Worm (Caenorhabditis elegans): ENCODE results near the gene dhps-1.

Gene dhps-1

ce11 chrII:11992701-11993100 is at the start of gene dhps-1:
TSS of gene dhps-1 (plus strand) at chrII:11993001.
- TF ChIP-seq unc-39 (tag; optimal IDR thresholded peaks at IDR 0.05) (no peak), jun-1 (tag; optimal IDR thresholded peaks at IDR 0.05) (no peak), fos-1 (tag; optimal IDR thresholded peaks at IDR 0.05) (no peak), pha-4 (tag; optimal IDR thresholded peaks at IDR 0.05) (no peak), ztf-11 (tag; optimal IDR thresholded peaks at IDR 0.05) (no peak), egl-5 (tag; optimal IDR thresholded peaks at IDR 0.05) (no peak), fkh-2 (tag; optimal IDR thresholded peaks at IDR 0.05) (no peak), lsy-12 (tag; optimal IDR thresholded peaks at IDR 0.05) (no peak), elt-3 (tag; optimal IDR thresholded peaks at IDR 0.05) (no peak), aly-2 (tag; optimal IDR thresholded peaks at IDR 0.05) (no peak), unc-62 (GFP tag; optimal IDR thresholded peaks at IDR 0.05) (no peak), tbx-2 (tag; optimal IDR thresholded peaks at IDR 0.05) (no peak)

ce11 chrII:11948459-11948858 is 44.3 kb upstream of the dhps-1 start, which contains the start of gene W03C9.8:
TSS of gene W03C9.8 (plus strand) at chrII:11948759.
- no peak for TF ChIP-seq aly-2 (tag; optimal IDR thresholded peaks at IDR 0.05)
- no peak for TF ChIP-seq pha-4 (tag; optimal IDR thresholded peaks at IDR 0.05)

ce11 chrII:11952963-11953362 is 39.8 kb upstream of the dhps-1 start:
- TF ChIP-seq elt-2 (tag; optimal IDR thresholded peaks at IDR 0.05) (no peak), nhr-12 (tag; optimal IDR thresholded peaks at IDR 0.05) (no peak), daf-12 (tag; optimal IDR thresholded peaks at IDR 0.05) (no peak), tbx-2 (tag; optimal IDR thresholded peaks at IDR 0.05) (no peak), ztf-11 (tag; optimal IDR thresholded peaks at IDR 0.05) (no peak), egl-5 (tag; optimal IDR thresholded peaks at IDR 0.05) (no peak), ceh-9 (tag; optimal IDR thresholded peaks at IDR 0.05) (no peak), pha-4 (tag; optimal IDR thresholded peaks at IDR 0.05) (no peak), nhr-67 (tag; optimal IDR thresholded peaks at IDR 0.05) (no peak), lin-39 (tag; optimal IDR thresholded peaks at IDR 0.05) (no peak), eor-1 (tag; optimal IDR thresholded peaks at IDR 0.05) (no peak)

ce11 chrII:11954208-11954607 is 38.6 kb upstream of the dhps-1 start, which contains the start of gene W03C9.6:
TSS of gene W03C9.6 (plus strand) at chrII:11954508.
- no peak for TF ChIP-seq nhr-43 (tag; optimal IDR thresholded peaks at IDR 0.05; ENCODE audit: poor library complexity, severe bottlenecking)
- no peak for TF ChIP-seq unc-39 (tag; optimal IDR thresholded peaks at IDR 0.05)
- TF ChIP-seq jun-1 (tag; optimal IDR thresholded peaks at IDR 0.05), result no peak
- TF ChIP-seq lin-15B (tag; optimal IDR thresholded peaks at IDR 0.05), result no peak
- TF ChIP-seq nhr-76 (tag; optimal IDR thresholded peaks at IDR 0.05), result no peak
- no peak for TF ChIP-seq nhr-23 (tag; optimal IDR thresholded peaks at IDR 0.05)
- no peak for TF ChIP-seq nhr-77 (tag; optimal IDR thresholded peaks at IDR 0.05)
- TF ChIP-seq mdl-1 (tag; optimal IDR thresholded peaks at IDR 0.05), result no peak
- no peak for TF ChIP-seq nhr-11 (tag; optimal IDR thresholded peaks at IDR 0.05)

ce11 chrII:11954811-11955210 is 38.0 kb upstream of the dhps-1 start:
- TF ChIP-seq nhr-77 (tag; optimal IDR thresholded peaks at IDR 0.05) (no peak), elt-2 (tag; optimal IDR thresholded peaks at IDR 0.05) (no peak), nhr-76 (tag; optimal IDR thresholded peaks at IDR 0.05) (no peak), nhr-11 (tag; optimal IDR thresholded peaks at IDR 0.05) (no peak), tbx-2 (tag; optimal IDR thresholded peaks at IDR 0.05) (no peak), ztf-4 (tag; optimal IDR thresholded peaks at IDR 0.05) (no peak), ZK546.5 (tag; optimal IDR thresholded peaks at IDR 0.05) (no peak), elt-1 (tag; optimal IDR thresholded peaks at IDR 0.05) (no peak), ceh-28 (tag; optimal IDR thresholded peaks at IDR 0.05) (no peak), nhr-28 (tag; optimal IDR thresholded peaks at IDR 0.05) (no peak), nhr-12 (tag; optimal IDR thresholded peaks at IDR 0.05) (no peak), R02D3.7 (tag; optimal IDR thresholded peaks at IDR 0.05) (no peak), nhr-23 (tag; optimal IDR thresholded peaks at IDR 0.05) (no peak), nhr-43 (tag; optimal IDR thresholded peaks at IDR 0.05; ENCODE audit: poor library complexity, severe bottlenecking) (no peak), ama-1 (optimal IDR thresholded peaks at IDR 0.05) (no peak), eor-1 (tag; optimal IDR thresholded peaks at IDR 0.05) (no peak), fkh-2 (tag; optimal IDR thresholded peaks at IDR 0.05) (no peak), daf-12 (tag; optimal IDR thresholded peaks at IDR 0.05) (no peak), ceh-16 (tag; optimal IDR thresholded peaks at IDR 0.05) (no peak)

Data from whole organism, L3 larva.